Fruit fly (Drosophila melanogaster) whole organism, embryonic: ENCODE measurements around the gene SclB.

Experiments used
- Sry-β ChIP-seq: fragments of 200-800 bp; sonication (Bioruptor generic); optimal IDR thresholded peaks from 2 replicates; lab custom pipeline; 2018; ENCODE audit warnings: missing biosample characterization, mild to moderate bottlenecking, missing genetic modification characterization, moderate library complexity
- kni ChIP-seq: fragments of 200-800 bp; sonication (Bioruptor generic); optimal IDR thresholded peaks from 3 replicates; lab custom pipeline; 2017; ENCODE audit warnings: mild to moderate bottlenecking, missing biosample characterization, missing genetic modification reagents, missing genetic modification characterization
- unc-4 ChIP-seq: fragments of 200-800 bp; sonication (Bioruptor generic); IDR thresholded peaks from 2 replicates; pipeline ENCODE4 v1.3.6; 2022; ENCODE audit warnings: missing biosample characterization, missing genetic modification characterization; ENCODE audit not compliant: partially characterized antibody

- TF ChIP-seq Sry-β (GFP tag; lab: Kevin White, UChicago) (no peak), kni (GFP tag; lab: Kevin White, UChicago) (no peak), unc-4 (GFP tag; lab: Robert Waterston, UW) (peak; percentile 80)
Observed at dm6 chr2L:16826872-16827506, 10.8 kb upstream of the SclB start, which contains the start of gene AspRS-m.
